Fruit fly (Drosophila melanogaster) Kc167 (cell line): Measurements from ENCODE around the gene CG6276.

Experiments
- Myc ChIP-seq: fragments of >200 bp; optimal IDR thresholded peaks from 2 replicates; lab custom pipeline; 2017; ENCODE audit warnings: missing external identifiers
- Sin3A ChIP-seq: fragments of >200 bp; optimal IDR thresholded peaks from 2 replicates; lab custom pipeline; 2018; ENCODE audit warnings: missing external identifiers
- h ChIP-seq: fragments of >200 bp; optimal IDR thresholded peaks from 3 replicates; lab custom pipeline; 2018; ENCODE audit warnings: missing external identifiers
- insv ChIP-seq: fragments of >200 bp; optimal IDR thresholded peaks from 3 replicates; lab custom pipeline; 2018; ENCODE audit warnings: missing external identifiers
- psq ChIP-seq: fragments of >200 bp; optimal IDR thresholded peaks from 2 replicates; lab custom pipeline; 2017; ENCODE audit warnings: missing external identifiers
- ttk ChIP-seq: sonication (Bioruptor generic); optimal IDR thresholded peaks from 2 replicates; lab custom pipeline; 2017; ENCODE audit warnings: missing external identifiers

- TF ChIP-seq psq (lab: Kevin White, UChicago), result no peak
- TF ChIP-seq h (lab: Kevin White, UChicago), result no peak
- TF ChIP-seq insv (lab: Kevin White, UChicago), result no peak
- TF ChIP-seq Myc (lab: Kevin White, UChicago), result no peak
- TF ChIP-seq Sin3A (lab: Kevin White, UChicago), result no peak
- TF ChIP-seq ttk (lab: Kevin White, UChicago), result no peak
Measured at dm6 chr3R:15350993-15351426, 31.1 kb upstream of the CG6276 start, which contains the start of the genes Trs33 and Tmtc4.
